Fruit fly (Drosophila melanogaster): ENCODE measurements around the gene CG33298.

DNA sequence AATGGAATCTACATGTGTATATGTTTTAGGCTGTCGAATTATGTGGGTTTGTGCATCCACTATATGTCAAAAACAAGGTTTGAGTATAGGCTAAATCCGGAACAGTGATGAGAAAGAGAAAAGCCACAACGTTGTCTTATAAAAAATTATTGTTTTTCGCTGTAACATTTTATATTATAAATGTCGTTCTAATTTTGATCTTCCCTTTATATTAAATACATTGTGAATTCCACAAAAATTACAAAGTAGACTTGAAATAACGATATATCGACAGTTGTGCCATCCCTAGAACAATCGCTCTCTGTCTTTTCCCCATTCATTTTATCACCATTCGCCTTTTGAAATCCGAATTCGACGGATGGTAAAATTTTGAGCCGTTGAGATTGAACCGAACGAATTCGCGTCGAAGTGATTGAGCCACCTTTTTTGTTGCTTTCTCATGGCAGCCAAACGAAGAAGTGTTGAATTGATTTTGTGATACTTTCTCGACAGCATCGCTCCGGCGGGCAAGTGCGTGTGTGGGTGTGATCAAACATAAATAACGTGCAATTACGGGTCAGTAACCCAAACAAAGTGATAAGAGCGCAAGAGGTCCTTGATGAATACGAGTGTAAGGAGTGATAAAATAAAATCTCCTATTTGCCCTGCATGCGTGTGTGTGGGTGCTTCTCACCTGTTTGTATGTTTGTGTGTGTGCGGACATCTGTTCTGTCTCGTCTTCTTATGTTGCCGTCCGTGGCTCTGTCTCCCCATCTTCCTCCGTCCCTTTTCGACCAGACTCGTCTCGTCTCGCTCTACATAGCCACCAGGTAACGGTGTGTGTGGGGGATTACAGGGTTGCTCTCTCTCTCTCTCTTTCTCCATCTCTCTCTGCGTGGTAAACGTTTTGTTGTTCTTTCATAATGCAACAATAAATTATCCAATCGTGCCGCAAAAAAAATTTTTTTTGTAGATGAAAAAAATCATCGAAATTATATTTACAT, 25.9 kb downstream of the CG33298 start, which contains the start of gene Oatp30B:
- peak; percentile 91 for TF ChIP-seq CG9705 (GFP tag; optimal IDR thresholded peaks at IDR 0.05)
- peak; percentile 96 for TF ChIP-seq HLH106 (tag; optimal IDR thresholded peaks at IDR 0.05)
- TF ChIP-seq CrebA (GFP tag; optimal IDR thresholded peaks at IDR 0.05; ENCODE audit: borderline replicate concordance): peak; percentile 77
